Fruit fly (Drosophila melanogaster): ENCODE results near the gene Rac1.

Gene Rac1

dm6 chr3L:1302234-1302949, at the start of gene Rac1, which contains the start of gene Acat2 (continued):
- TF ChIP-seq CG18764 (GFP tag; optimal IDR thresholded peaks at IDR 0.05) (no peak), CG11560 (tag; IDR thresholded peaks at IDR 0.05) (no peak), Dp (GFP tag; optimal IDR thresholded peaks at IDR 0.05) (peak; percentile 76), row (GFP tag; IDR thresholded peaks at IDR 0.05) (peak; percentile 58), stwl (tag; optimal IDR thresholded peaks at IDR 0.05) (peak; percentile 56), CG4617 (GFP tag; optimal IDR thresholded peaks at IDR 0.05; ENCODE audit: borderline replicate concordance) (peak; percentile 78), ind (GFP tag; optimal IDR thresholded peaks at IDR 0.05) (no peak), Stat92E (GFP tag; optimal IDR thresholded peaks at IDR 0.05) (no peak), CG14860 (GFP tag; IDR thresholded peaks at IDR 0.05; ENCODE audit: partially characterized antibody) (0 out of 3 replicates have a peak, but pooled peaks have one; percentile 21), CG8290 (GFP tag; optimal IDR thresholded peaks at IDR 0.05) (peak; percentile 9), CG8290 (tag; optimal IDR thresholded peaks at IDR 0.05) (no peak), gcm2 (GFP tag; optimal IDR thresholded peaks at IDR 0.05) (no peak), CG17802 (tag; optimal IDR thresholded peaks at IDR 0.05) (peak; percentile 33), CG7928 (GFP tag; optimal IDR thresholded peaks at IDR 0.05) (peak; percentile 64), hkb (optimal IDR thresholded peaks at IDR 0.05) (peak; percentile 93), hkb (GFP tag; IDR thresholded peaks at IDR 0.05) (no peak), toy (GFP tag; IDR thresholded peaks at IDR 0.05) (no peak), HmgZ (tag; optimal IDR thresholded peaks at IDR 0.05) (peak; percentile 17), CG18619 (GFP tag; optimal IDR thresholded peaks at IDR 0.05) (no peak)

dm6 chr3L:1352065-1352464, 49.6 kb upstream of the Rac1 start:
- peak; percentile 12 for TF ChIP-seq pb (GFP tag; optimal IDR thresholded peaks at IDR 0.05)
- TF ChIP-seq CG17612 (GFP tag; IDR thresholded peaks at IDR 0.05) = no peak
- no peak for TF ChIP-seq CG2889 (GFP tag; IDR thresholded peaks at IDR 0.05)
- no peak for TF ChIP-seq ro (GFP tag; IDR thresholded peaks at IDR 0.05)
- no peak for TF ChIP-seq Asciz (GFP tag; optimal IDR thresholded peaks at IDR 0.05)
- no peak for TF ChIP-seq CG12071 (GFP tag; optimal IDR thresholded peaks at IDR 0.05)
- TF ChIP-seq CG33557 (GFP tag; optimal IDR thresholded peaks at IDR 0.05) = peak; percentile 14
- no peak for TF ChIP-seq esg (GFP tag; conservative IDR thresholded peaks at IDR 0.05)
- no peak for TF ChIP-seq disco-r (GFP tag; optimal IDR thresholded peaks at IDR 0.05)
- no peak for TF ChIP-seq btn (GFP tag; optimal IDR thresholded peaks at IDR 0.05)
- no peak for TF ChIP-seq ash1 (GFP tag; optimal IDR thresholded peaks at IDR 0.05)
- no peak for TF ChIP-seq wor (GFP tag; IDR thresholded peaks at IDR 0.05)
- TF ChIP-seq tin (GFP tag; optimal IDR thresholded peaks at IDR 0.05) = peak; percentile 31
- peak; percentile 91 for TF ChIP-seq Scr (GFP tag; IDR thresholded peaks at IDR 0.05; ENCODE audit: partially characterized antibody)
- TF ChIP-seq CG10321 (GFP tag; IDR thresholded peaks at IDR 0.05) = no peak
- peak; percentile 40 for TF ChIP-seq Nf-YC (tag; optimal IDR thresholded peaks at IDR 0.05)
- peak; percentile 78 for TF ChIP-seq CG6791 (GFP tag; IDR thresholded peaks at IDR 0.05; ENCODE audit: partially characterized antibody)
- no peak for TF ChIP-seq CG4707 (GFP tag; optimal IDR thresholded peaks at IDR 0.05)
- TF ChIP-seq nmo (GFP tag; optimal IDR thresholded peaks at IDR 0.05) = peak; percentile 38
- TF ChIP-seq CG10462 (GFP tag; optimal IDR thresholded peaks at IDR 0.05) = peak; percentile 81
- peak; percentile 67; the same call in 1 of the 2 replicates for TF ChIP-seq CG42726 (GFP tag; IDR thresholded peaks at IDR 0.05; ENCODE audit: partially characterized antibody)
- TF ChIP-seq bigmax (GFP tag; optimal IDR thresholded peaks at IDR 0.05) = no peak
- no peak for TF ChIP-seq crol (GFP tag; IDR thresholded peaks at IDR 0.05)
- peak; percentile 48 for TF ChIP-seq D19A (tag; optimal IDR thresholded peaks at IDR 0.05)
- peak; percentile 21 for TF ChIP-seq CG12769 (tag; optimal IDR thresholded peaks at IDR 0.05)
- TF ChIP-seq hbn (GFP tag; IDR thresholded peaks at IDR 0.05; ENCODE audit: partially characterized antibody) = peak; percentile 93
- TF ChIP-seq Usf (GFP tag; optimal IDR thresholded peaks at IDR 0.05) = no peak
- no peak for TF ChIP-seq CG4820 (GFP tag; optimal IDR thresholded peaks at IDR 0.05)
- TF ChIP-seq ssp (GFP tag; IDR thresholded peaks at IDR 0.05) = peak; percentile 31; the same call in 1 of the 2 replicates
- TF ChIP-seq zfh1 (GFP tag; IDR thresholded peaks at IDR 0.05) = no peak
- TF ChIP-seq CG10565 (GFP tag; optimal IDR thresholded peaks at IDR 0.05) = no peak

Data from whole organism, embryonic.